Worm (Caenorhabditis elegans) whole organism, midembryonic: ENCODE results near the gene F38B6.4.

ENCODE experiments used
- flt-1 ChIP-seq: fragments of 200-800 bp; sonication (Bioruptor generic); IDR thresholded peaks from 2 replicates; pipeline ENCODE4 v1.3.6; 2022; ENCODE audit warnings: missing genetic modification characterization, missing compliant biosample characterization
- klf-2 ChIP-seq: fragments of 200-800 bp; sonication (Bioruptor generic); conservative IDR thresholded peaks from 2 replicates; pipeline ENCODE4 v1.3.6; 2022; ENCODE audit warnings: missing genetic modification reagents, missing genetic modification characterization, missing compliant biosample characterization
- ref-1 ChIP-seq: fragments of 200-800 bp; sonication (Bioruptor generic); conservative IDR thresholded peaks from 2 replicates; pipeline ENCODE4 v1.3.6; 2022; ENCODE audit warnings: missing genetic modification reagents, missing genetic modification characterization, missing compliant biosample characterization
- tab-1 ChIP-seq: fragments of 200-800 bp; sonication (Bioruptor generic); IDR thresholded peaks from 2 replicates; pipeline ENCODE4 v1.3.6; 2022; ENCODE audit warnings: missing genetic modification characterization, missing compliant biosample characterization

ce11 chrX:6705156-6705555 is 30.5 kb downstream of the F38B6.4 start:
- TF ChIP-seq flt-1 (GFP tag; lab: Robert Waterston, UW) (no peak), tab-1 (GFP tag; lab: Robert Waterston, UW) (no peak), ref-1 (GFP tag; lab: Robert Waterston, UW) (no peak), klf-2 (GFP tag; lab: Robert Waterston, UW) (no peak)
